Fruit fly (Drosophila melanogaster): Measurements from ENCODE around the gene comt.

Gene comt

dm6 chrX:13233811-13234737 lies 24.7 kb upstream of the comt start (continued):
- TF ChIP-seq Dp (GFP tag; optimal IDR thresholded peaks at IDR 0.05) (no peak), CG17912 (GFP tag; optimal IDR thresholded peaks at IDR 0.05) (no peak), CG11093 (GFP tag; IDR thresholded peaks at IDR 0.05) (peak; percentile 75), fd64A (GFP tag; optimal IDR thresholded peaks at IDR 0.05) (peak; percentile 69), nau (GFP tag; optimal IDR thresholded peaks at IDR 0.05) (peak; percentile 37), gcm2 (GFP tag; optimal IDR thresholded peaks at IDR 0.05) (peak; percentile 66), tna (GFP tag; IDR thresholded peaks at IDR 0.05; ENCODE audit: partially characterized antibody) (no peak), CG4707 (GFP tag; optimal IDR thresholded peaks at IDR 0.05) (peak; percentile 18), CG15696 (tag; optimal IDR thresholded peaks at IDR 0.05) (peak; percentile 97), org-1 (GFP tag; optimal IDR thresholded peaks at IDR 0.05) (peak; percentile 82), dmrt99B (tag; optimal IDR thresholded peaks at IDR 0.05) (peak; percentile 70), tll (GFP tag; optimal IDR thresholded peaks at IDR 0.05) (peak in 1 of 2 experiments; percentile 94), Dad (GFP tag; optimal IDR thresholded peaks at IDR 0.05) (peak; percentile 87), CG7786 (GFP tag; optimal IDR thresholded peaks at IDR 0.05) (peak; percentile 74), CG2120 (GFP tag; optimal IDR thresholded peaks at IDR 0.05) (peak; percentile 74), Bdp1 (GFP tag; optimal IDR thresholded peaks at IDR 0.05) (peak; percentile 45), cg (GFP tag; optimal IDR thresholded peaks at IDR 0.05) (peak; percentile 26), chn (GFP tag; optimal IDR thresholded peaks at IDR 0.05) (peak; percentile 82), CG13296 (GFP tag; optimal IDR thresholded peaks at IDR 0.05) (peak; percentile 65), schlank (tag; optimal IDR thresholded peaks at IDR 0.05) (peak; percentile 38), CG8765 (GFP tag; IDR thresholded peaks at IDR 0.05) (peak; percentile 92), CG1233 (GFP tag; optimal IDR thresholded peaks at IDR 0.05) (peak; percentile 87), Hmx (GFP tag; optimal IDR thresholded peaks at IDR 0.05) (peak; percentile 69), Hr78 (GFP tag; optimal IDR thresholded peaks at IDR 0.05) (peak in 1 of 2 experiments; percentile 39), Poxn (GFP tag; IDR thresholded peaks at IDR 0.05) (no peak), ash1 (GFP tag; optimal IDR thresholded peaks at IDR 0.05) (no peak), Asciz (GFP tag; optimal IDR thresholded peaks at IDR 0.05) (peak; percentile 76), YL-1 (GFP tag; optimal IDR thresholded peaks at IDR 0.05) (peak; percentile 44), CG6813 (GFP tag; optimal IDR thresholded peaks at IDR 0.05) (peak; percentile 60), CG7839 (tag; optimal IDR thresholded peaks at IDR 0.05) (peak; percentile 89), Vsx1 (GFP tag; optimal IDR thresholded peaks at IDR 0.05) (peak; percentile 35), Sox102F (GFP tag; optimal IDR thresholded peaks at IDR 0.05) (peak; percentile 74), tgo (GFP tag; IDR thresholded peaks at IDR 0.05) (peak; percentile 79), sens-2 (GFP tag; IDR thresholded peaks at IDR 0.05) (peak; percentile 83), CG9437 (GFP tag; optimal IDR thresholded peaks at IDR 0.05) (peak; percentile 70), CG8388 (GFP tag; optimal IDR thresholded peaks at IDR 0.05) (peak; percentile 80), ewg (GFP tag; optimal IDR thresholded peaks at IDR 0.05) (peak; percentile 51), ap (GFP tag; IDR thresholded peaks at IDR 0.05) (peak; percentile 62), CrebB (tag; optimal IDR thresholded peaks at IDR 0.05) (peak; percentile 55), CG12659 (GFP tag; optimal IDR thresholded peaks at IDR 0.05) (peak; percentile 76), vnd (GFP tag; IDR thresholded peaks at IDR 0.05; ENCODE audit: partially characterized antibody) (no peak), CG10431 (GFP tag; optimal IDR thresholded peaks at IDR 0.05) (peak; percentile 29), Aef1 (GFP tag; IDR thresholded peaks at IDR 0.05) (peak; percentile 62; the same call in 2 of the 3 replicates), CG7963 (GFP tag; IDR thresholded peaks at IDR 0.05; ENCODE audit: partially characterized antibody) (no peak), yki (optimal IDR thresholded peaks at IDR 0.05) (no peak), CG12071 (GFP tag; optimal IDR thresholded peaks at IDR 0.05) (no peak), mam (GFP tag; optimal IDR thresholded peaks at IDR 0.05) (peak; percentile 79)
